Fruit fly (Drosophila melanogaster) whole organism, wandering third instar larva: ENCODE data around the gene sr.

Experiments
- Abd-B ChIP-seq: fragments of >200 bp; optimal IDR thresholded peaks from 2 replicates; lab custom pipeline; 2017; ENCODE audit warnings: missing biosample characterization, missing genetic modification characterization
- CG9705 ChIP-seq: fragments of 200-800 bp; sonication (Bioruptor generic); optimal IDR thresholded peaks from 2 replicates; lab custom pipeline; 2018; ENCODE audit warnings: missing biosample characterization, mild to moderate bottlenecking, missing genetic modification characterization
- HLH106 ChIP-seq: fragments of 200-800 bp; optimal IDR thresholded peaks from 3 replicates; lab custom pipeline; 2019; ENCODE audit warnings: missing biosample characterization, mild to moderate bottlenecking, missing genetic modification characterization, moderate library complexity
- br ChIP-seq: fragments of 200-800 bp; sonication (Bioruptor generic); optimal IDR thresholded peaks from 2 replicates; lab custom pipeline; 2016; ENCODE audit warnings: missing biosample characterization, missing genetic modification characterization
- dl ChIP-seq, 2 experiments: fragments of 175-275, 200-275 bp in 1 of 2; fragments of 200-275 bp in 1 of 2; sonication (Bioruptor generic); optimal IDR thresholded peaks; lab custom pipeline; 2018; ENCODE audit warnings: mild to moderate bottlenecking in 2 of 2, missing biosample characterization in 2 of 2, missing genetic modification characterization in 2 of 2, moderate library complexity in 2 of 2; ENCODE audit not compliant: partially characterized antibody in 2 of 2, insufficient read depth in 1 of 2
- h ChIP-seq: fragments of 200-800 bp; sonication (Bioruptor generic); optimal IDR thresholded peaks from 3 replicates; lab custom pipeline; 2016; ENCODE audit warnings: missing biosample characterization, mild to moderate bottlenecking, missing genetic modification characterization
- pan ChIP-seq: fragments of >200 bp; optimal IDR thresholded peaks from 2 replicates; lab custom pipeline; 2017
- psq ChIP-seq: fragments of 200-800 bp; sonication (Bioruptor generic); optimal IDR thresholded peaks from 3 replicates; lab custom pipeline; 2017; ENCODE audit warnings: missing biosample characterization, mild to moderate bottlenecking, missing genetic modification characterization, moderate library complexity
- rgr ChIP-seq: fragments of 200-800 bp; sonication (Bioruptor generic); optimal IDR thresholded peaks from 3 replicates; lab custom pipeline; 2016; ENCODE audit warnings: missing biosample characterization, mild to moderate bottlenecking, missing genetic modification characterization
- usp ChIP-seq: fragments of >200 bp; optimal IDR thresholded peaks from 2 replicates; lab custom pipeline; 2017; ENCODE audit warnings: missing biosample characterization, missing genetic modification characterization

- TF ChIP-seq psq (GFP tag; lab: Kevin White, UChicago): no peak
- TF ChIP-seq Abd-B (GFP tag; lab: Kevin White, UChicago): no peak
- TF ChIP-seq pan (lab: Kevin White, UChicago): no peak
- TF ChIP-seq dl (GFP tag; optimal IDR thresholded peaks at IDR 0.05; lab: Kevin White, UChicago; ENCODE audit: insufficient read depth in 1 of 2, partially characterized antibody in 2 of 2): no peak
- no peak for TF ChIP-seq h (GFP tag; lab: Kevin White, UChicago)
- TF ChIP-seq br: no peak
- TF ChIP-seq CG9705 (GFP tag; lab: Kevin White, UChicago): no peak
- TF ChIP-seq HLH106: no peak
- no peak for TF ChIP-seq usp (GFP tag; lab: Kevin White, UChicago)
- no peak for TF ChIP-seq rgr (GFP tag; lab: Kevin White, UChicago)
These were observed 2.4 kb upstream of the sr start for dm6 chr3R:18088238-18088637.
